Fruit fly (Drosophila melanogaster): ENCODE data around the gene Hcf.

DNA sequence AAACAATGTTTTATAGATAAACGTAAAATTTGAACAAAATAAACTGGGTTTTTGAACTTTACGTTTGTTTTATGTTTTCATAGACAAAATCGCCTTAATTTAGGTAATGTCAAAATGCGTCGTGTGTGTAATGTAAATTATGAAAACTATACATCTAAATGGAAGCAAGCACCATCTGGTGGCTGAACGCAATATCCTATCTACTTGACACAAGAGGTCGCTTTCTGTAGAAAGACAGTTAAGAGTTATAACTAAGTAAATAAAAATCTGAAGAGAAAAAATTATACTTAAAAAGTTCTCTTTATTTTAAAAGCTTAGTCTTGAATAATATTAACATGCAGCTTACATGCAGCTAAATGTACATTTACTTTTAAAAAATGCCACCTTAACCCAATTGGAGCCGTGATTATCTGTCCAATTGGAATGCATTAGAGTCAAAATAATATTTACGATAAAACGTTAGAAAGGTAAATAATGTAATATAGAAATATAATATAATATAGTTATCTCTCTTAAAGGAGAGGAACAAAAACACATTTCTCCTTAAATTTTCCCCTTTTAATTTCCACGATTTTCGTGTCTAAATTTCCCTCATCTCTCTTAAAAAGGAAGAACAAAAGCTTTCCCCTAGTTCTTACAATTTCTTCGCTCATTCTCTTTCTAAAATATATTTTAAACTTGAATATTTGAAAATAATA is 65.0 kb downstream of the Hcf start:
- no peak for TF ChIP-seq psq (optimal IDR thresholded peaks at IDR 0.05)
- no peak for TF ChIP-seq pan (optimal IDR thresholded peaks at IDR 0.05)
- TF ChIP-seq EcR (GFP tag; optimal IDR thresholded peaks at IDR 0.05): no peak
